Worm (Caenorhabditis elegans) whole organism, L2 larva: ENCODE results near the gene egrh-1.

Source experiments
- ZK546.5 ChIP-seq: sonication (generic microtip); optimal IDR thresholded peaks from 2 replicates; lab custom pipeline; 2017; ENCODE audit warnings: missing biosample characterization, missing genetic modification characterization
- egl-27 ChIP-seq: sonication (generic microtip); optimal IDR thresholded peaks from 3 replicates; lab custom pipeline; 2017; ENCODE audit warnings: missing biosample characterization, missing genetic modification reagents, missing genetic modification characterization
- nhr-12 ChIP-seq: fragments of 150-350 bp; optimal IDR thresholded peaks from 2 replicates; lab custom pipeline; 2014; ENCODE audit warnings: missing biosample characterization, missing genetic modification characterization
- nhr-77 ChIP-seq: fragments of 150-350 bp; optimal IDR thresholded peaks from 2 replicates; lab custom pipeline; 2014; ENCODE audit warnings: missing biosample characterization, missing genetic modification characterization
- skn-1 ChIP-seq: sonication (generic microtip); optimal IDR thresholded peaks from 2 replicates; lab custom pipeline; 2017; ENCODE audit warnings: missing biosample characterization, missing genetic modification characterization
- sma-3 ChIP-seq: sonication (generic microtip); optimal IDR thresholded peaks from 2 replicates; lab custom pipeline; 2016; ENCODE audit warnings: missing genetic modification reagents, missing genetic modification characterization, missing compliant biosample characterization

- TF ChIP-seq egl-27 (tag; lab: Kevin White, UChicago), result no peak
- no peak for TF ChIP-seq ZK546.5
- no peak for TF ChIP-seq nhr-12 (tag; lab: Kevin White, UChicago)
- TF ChIP-seq skn-1 (tag; lab: Kevin White, UChicago), result no peak
- TF ChIP-seq nhr-77 (tag; lab: Kevin White, UChicago), result no peak
- TF ChIP-seq sma-3, result no peak
These were observed 6.2 kb downstream of the egrh-1 start for ce11 chrX:14851904-14852303.
